Worm (Caenorhabditis elegans): ENCODE data around the gene cest-9.2.
A peak's percentile ranks its signal among the peaks of the same experiment; 100 is the strongest.

The cest-9.2 gene

ce11 chrX:12175667-12176278, 46.1 kb upstream of the cest-9.2 start:
- no peak for TF ChIP-seq nhr-77 (tag; optimal IDR thresholded peaks at IDR 0.05)
- TF ChIP-seq F13H6.1 (tag; optimal IDR thresholded peaks at IDR 0.05) = peak; percentile 62
- peak; percentile 8 for TF ChIP-seq sma-3 (GFP tag; optimal IDR thresholded peaks at IDR 0.05)
- peak; percentile 10 for TF ChIP-seq sma-9 (GFP tag; optimal IDR thresholded peaks at IDR 0.05)
- TF ChIP-seq sma-9 (tag; optimal IDR thresholded peaks at IDR 0.05) = no peak

- TF ChIP-seq nhr-129 (tag; optimal IDR thresholded peaks at IDR 0.05) (peak; percentile 55), lin-13 (GFP tag; optimal IDR thresholded peaks at IDR 0.05) (no peak), blmp-1 (tag; optimal IDR thresholded peaks at IDR 0.05; ENCODE audit: insufficient read depth) (peak; percentile 92), gmeb-1 (tag; optimal IDR thresholded peaks at IDR 0.05) (no peak), nhr-21 (tag; optimal IDR thresholded peaks at IDR 0.05) (peak; percentile 78), elt-1 (tag; optimal IDR thresholded peaks at IDR 0.05) (no peak), peb-1 (tag; optimal IDR thresholded peaks at IDR 0.05) (no peak), egl-27 (tag; optimal IDR thresholded peaks at IDR 0.05) (peak; percentile 24), unc-55 (GFP tag; optimal IDR thresholded peaks at IDR 0.05) (no peak), sma-9 (GFP tag; optimal IDR thresholded peaks at IDR 0.05) (peak; percentile 69), sma-9 (tag; optimal IDR thresholded peaks at IDR 0.05) (no peak), dmd-4 (tag; optimal IDR thresholded peaks at IDR 0.05) (no peak), nhr-25 (tag; optimal IDR thresholded peaks at IDR 0.05) (peak; percentile 75), lin-11 (tag; optimal IDR thresholded peaks at IDR 0.05) (no peak), elt-3 (tag; optimal IDR thresholded peaks at IDR 0.05) (no peak), nhr-11 (tag; optimal IDR thresholded peaks at IDR 0.05) (no peak), sem-4 (tag; optimal IDR thresholded peaks at IDR 0.05) (no peak), F13H6.1 (tag; optimal IDR thresholded peaks at IDR 0.05) (peak; percentile 29), ceh-16 (tag; optimal IDR thresholded peaks at IDR 0.05) (peak; percentile 38), ztf-4 (tag; optimal IDR thresholded peaks at IDR 0.05) (no peak), fos-1 (tag; optimal IDR thresholded peaks at IDR 0.05) (peak; percentile 42), lsy-2 (tag; optimal IDR thresholded peaks at IDR 0.05) (peak in 1 of 2 experiments; percentile 33), sma-3 (GFP tag; optimal IDR thresholded peaks at IDR 0.05) (peak; percentile 51)
Observed at ce11 chrX:12176394-12176793, 45.5 kb upstream of the cest-9.2 start.

ce11 chrX:12176873-12177293, 45.0 kb upstream of the cest-9.2 start:
- TF ChIP-seq zag-1 (tag; optimal IDR thresholded peaks at IDR 0.05) = no peak
- peak; percentile 45 for TF ChIP-seq crh-2 (tag; optimal IDR thresholded peaks at IDR 0.05)
- no peak for TF ChIP-seq lsy-2 (tag; optimal IDR thresholded peaks at IDR 0.05)
- TF ChIP-seq snpc-4 (tag; optimal IDR thresholded peaks at IDR 0.05) = no peak
- TF ChIP-seq sem-4 (tag; optimal IDR thresholded peaks at IDR 0.05) = no peak
- TF ChIP-seq nhr-10 (tag; optimal IDR thresholded peaks at IDR 0.05) = no peak
- TF ChIP-seq nhr-25 (tag; optimal IDR thresholded peaks at IDR 0.05) = peak; percentile 68
- no peak for TF ChIP-seq elt-3 (tag; optimal IDR thresholded peaks at IDR 0.05)
- TF ChIP-seq F13H6.1 (tag; optimal IDR thresholded peaks at IDR 0.05) = no peak
- no peak for TF ChIP-seq lin-13 (GFP tag; optimal IDR thresholded peaks at IDR 0.05)
- TF ChIP-seq nhr-21 (tag; optimal IDR thresholded peaks at IDR 0.05) = no peak
- no peak for TF ChIP-seq ztf-11 (tag; optimal IDR thresholded peaks at IDR 0.05)
- no peak for TF ChIP-seq lin-11 (tag; optimal IDR thresholded peaks at IDR 0.05)
- no peak for TF ChIP-seq alr-1 (tag; optimal IDR thresholded peaks at IDR 0.05)
- TF ChIP-seq ztf-4 (tag; optimal IDR thresholded peaks at IDR 0.05) = no peak
- TF ChIP-seq nhr-6 (tag; optimal IDR thresholded peaks at IDR 0.05) = no peak
- TF ChIP-seq aly-2 (tag; optimal IDR thresholded peaks at IDR 0.05) = no peak

- no peak for TF ChIP-seq gmeb-1 (tag; optimal IDR thresholded peaks at IDR 0.05)
- TF ChIP-seq aly-2 (tag; optimal IDR thresholded peaks at IDR 0.05) = no peak
- peak; percentile 21 for TF ChIP-seq sem-4 (tag; optimal IDR thresholded peaks at IDR 0.05)
- TF ChIP-seq unc-62 (GFP tag; optimal IDR thresholded peaks at IDR 0.05) = no peak
- no peak for TF ChIP-seq fos-1 (tag; optimal IDR thresholded peaks at IDR 0.05)
- no peak for TF ChIP-seq lin-11 (tag; optimal IDR thresholded peaks at IDR 0.05)
- no peak for TF ChIP-seq nhr-21 (tag; optimal IDR thresholded peaks at IDR 0.05)
- peak; percentile 3 for TF ChIP-seq unc-55 (GFP tag; optimal IDR thresholded peaks at IDR 0.05)
Observed at ce11 chrX:12177521-12177920, 44.4 kb upstream of the cest-9.2 start.

All from whole organism, L2 larva.